Fruit fly (Drosophila melanogaster): ENCODE results near the gene CG33270.

CG33270 gene

dm6 chr3L:11554338-11554737 is 24.1 kb downstream of the CG33270 start (continued):
- peak; percentile 94 for TF ChIP-seq zfh1 (GFP tag; IDR thresholded peaks at IDR 0.05)
- peak; percentile 79 for TF ChIP-seq croc (GFP tag; conservative IDR thresholded peaks at IDR 0.05)
- TF ChIP-seq CG14860 (GFP tag; IDR thresholded peaks at IDR 0.05; ENCODE audit: partially characterized antibody), result no peak
- TF ChIP-seq esg (GFP tag; conservative IDR thresholded peaks at IDR 0.05), result peak; percentile 51
- no peak for TF ChIP-seq CG13296 (GFP tag; optimal IDR thresholded peaks at IDR 0.05)
- TF ChIP-seq B-H1 (GFP tag; IDR thresholded peaks at IDR 0.05), result peak; percentile 56; the same call in 1 of the 3 replicates
- TF ChIP-seq zfh2 (GFP tag; optimal IDR thresholded peaks at IDR 0.05), result no peak
- no peak for TF ChIP-seq fd3F (GFP tag; optimal IDR thresholded peaks at IDR 0.05)
- TF ChIP-seq oc (tag; optimal IDR thresholded peaks at IDR 0.05), result peak; percentile 80
- no peak for TF ChIP-seq Dfd (GFP tag; optimal IDR thresholded peaks at IDR 0.05)
- TF ChIP-seq pho (GFP tag; optimal IDR thresholded peaks at IDR 0.05), result no peak
- TF ChIP-seq Poxn (GFP tag; IDR thresholded peaks at IDR 0.05), result no peak
- no peak for TF ChIP-seq Fer2 (tag; optimal IDR thresholded peaks at IDR 0.05)
- TF ChIP-seq CG11696 (GFP tag; IDR thresholded peaks at IDR 0.05), result peak; percentile 67
- peak; percentile 53 for TF ChIP-seq CG2120 (GFP tag; optimal IDR thresholded peaks at IDR 0.05)
- no peak for TF ChIP-seq amos (GFP tag; IDR thresholded peaks at IDR 0.05; ENCODE audit: partially characterized antibody)
- peak; percentile 84 for TF ChIP-seq Max (GFP tag; optimal IDR thresholded peaks at IDR 0.05)
- TF ChIP-seq lbe (GFP tag; optimal IDR thresholded peaks at IDR 0.05), result peak; percentile 15
- no peak for TF ChIP-seq Dip3 (GFP tag; optimal IDR thresholded peaks at IDR 0.05)
- no peak for TF ChIP-seq CG34224 (GFP tag; IDR thresholded peaks at IDR 0.05; ENCODE audit: partially characterized antibody)
- TF ChIP-seq slou (GFP tag; optimal IDR thresholded peaks at IDR 0.05), result peak; percentile 27
- TF ChIP-seq D19A (tag; optimal IDR thresholded peaks at IDR 0.05), result peak; percentile 89
- TF ChIP-seq CG9817 (tag; optimal IDR thresholded peaks at IDR 0.05), result no peak
- no peak for TF ChIP-seq CG8478 (optimal IDR thresholded peaks at IDR 0.05)
- TF ChIP-seq grau (tag; optimal IDR thresholded peaks at IDR 0.05), result peak; percentile 82
- TF ChIP-seq bsh (GFP tag; optimal IDR thresholded peaks at IDR 0.05), result peak in 1 of 2 experiments; percentile 94
- TF ChIP-seq CG15601 (tag; optimal IDR thresholded peaks at IDR 0.05), result peak; percentile 91
- peak; percentile 59 for TF ChIP-seq CHES-1-like (GFP tag; optimal IDR thresholded peaks at IDR 0.05)
- peak; percentile 78 for TF ChIP-seq PHDP (tag; optimal IDR thresholded peaks at IDR 0.05)
- no peak; the same call in 1 of the 2 replicates for TF ChIP-seq Ravus (GFP tag; IDR thresholded peaks at IDR 0.05)
- peak; percentile 79 for TF ChIP-seq CG17359 (tag; optimal IDR thresholded peaks at IDR 0.05)
- peak; percentile 98 for TF ChIP-seq ac (GFP tag; optimal IDR thresholded peaks at IDR 0.05)
- TF ChIP-seq CG17829 (tag; optimal IDR thresholded peaks at IDR 0.05), result peak; percentile 96
- TF ChIP-seq CoRest (tag; optimal IDR thresholded peaks at IDR 0.05), result peak; percentile 85
- TF ChIP-seq CG9215 (GFP tag; IDR thresholded peaks at IDR 0.05), result peak; percentile 47; the same call in 1 of the 2 replicates
- peak; percentile 36 for TF ChIP-seq Dek (tag; optimal IDR thresholded peaks at IDR 0.05)
- TF ChIP-seq Ets97D (GFP tag; optimal IDR thresholded peaks at IDR 0.05), result peak; percentile 33
- no peak for TF ChIP-seq luna (GFP tag; optimal IDR thresholded peaks at IDR 0.05)
- peak; percentile 82 for TF ChIP-seq CG10209 (GFP tag; optimal IDR thresholded peaks at IDR 0.05)
- TF ChIP-seq run (tag; optimal IDR thresholded peaks at IDR 0.05), result peak; percentile 16
- peak; percentile 86 for TF ChIP-seq Asciz (GFP tag; optimal IDR thresholded peaks at IDR 0.05)
- peak; percentile 93 for TF ChIP-seq CG2202 (tag; optimal IDR thresholded peaks at IDR 0.05)
- TF ChIP-seq CG13775 (GFP tag; optimal IDR thresholded peaks at IDR 0.05), result peak; percentile 82
- peak; percentile 65 for TF ChIP-seq ttk (GFP tag; IDR thresholded peaks at IDR 0.05)
- peak; percentile 81 for TF ChIP-seq Mad (GFP tag; optimal IDR thresholded peaks at IDR 0.05)
- TF ChIP-seq Stat92E (GFP tag; optimal IDR thresholded peaks at IDR 0.05), result peak in 1 of 3 experiments; percentile 94
- no peak for TF ChIP-seq CG5953 (GFP tag; IDR thresholded peaks at IDR 0.05)
- TF ChIP-seq Awh (GFP tag; IDR thresholded peaks at IDR 0.05), result peak; percentile 61
- TF ChIP-seq CG14667 (GFP tag; IDR thresholded peaks at IDR 0.05), result peak; percentile 60
- TF ChIP-seq mirr (GFP tag; optimal IDR thresholded peaks at IDR 0.05), result no peak
- no peak for TF ChIP-seq HLHmδ (GFP tag; optimal IDR thresholded peaks at IDR 0.05)

Measured in whole organism, embryonic.